Worm (Caenorhabditis elegans): ENCODE measurements around the gene vps-24.

vps-24 gene

DNA sequence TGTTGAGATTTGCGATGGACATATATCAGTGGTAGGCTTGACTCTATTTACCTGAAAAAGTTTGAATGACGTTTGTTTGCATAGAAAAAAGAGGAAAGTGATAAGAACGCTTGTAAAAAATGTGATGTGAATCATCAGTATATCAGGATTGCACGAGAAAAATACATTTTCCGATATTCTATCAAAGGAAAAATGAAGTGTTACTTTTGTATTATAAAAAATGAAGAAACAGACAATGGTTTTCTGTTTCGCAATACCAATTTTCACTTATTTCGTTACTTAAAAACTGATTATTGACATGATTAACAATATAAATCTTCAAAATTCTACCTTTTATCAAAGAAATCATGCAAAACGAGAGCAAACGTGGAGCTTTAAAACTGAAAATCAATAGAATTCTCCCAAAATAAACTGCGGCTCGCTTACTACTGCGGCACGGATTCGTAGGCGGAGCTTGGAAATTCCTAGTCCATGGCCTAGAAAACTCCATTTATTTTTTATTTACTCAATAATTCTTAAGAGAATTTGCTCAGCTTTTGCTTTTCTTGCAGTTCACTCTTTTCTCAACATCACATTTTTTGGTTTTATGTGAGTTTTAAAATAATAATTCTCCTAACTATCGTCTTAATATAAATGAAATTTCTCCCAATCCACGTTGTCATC, at the start of gene vps-24, which contains the start of gene eif-1:
vps-24 (plus strand) TSS at position 469 of the 663 bp plus-strand sequence.
eif-1 (minus strand) TSS at position 51 of the 663 bp plus-strand sequence.
- peak; percentile 18; the same call in 1 of the 2 replicates for TF ChIP-seq ceh-100 (GFP tag; IDR thresholded peaks at IDR 0.05)
- TF ChIP-seq nhr-80 (tag; optimal IDR thresholded peaks at IDR 0.05), result peak; percentile 26
- no peak for TF ChIP-seq him-1 (tag; optimal IDR thresholded peaks at IDR 0.05)
- peak; percentile 51 for TF ChIP-seq madf-6 (GFP tag; IDR thresholded peaks at IDR 0.05)
- TF ChIP-seq lin-54 (GFP tag; optimal IDR thresholded peaks at IDR 0.05), result peak; percentile 5
- peak; percentile 42 for TF ChIP-seq snpc-1.3 (tag; optimal IDR thresholded peaks at IDR 0.05; ENCODE audit: insufficient read depth)
- TF ChIP-seq nhr-27 (tag; optimal IDR thresholded peaks at IDR 0.05), result no peak
- no peak for TF ChIP-seq snpc-4 (GFP tag; optimal IDR thresholded peaks at IDR 0.05)
- peak in 2 of 4 experiments; percentile 14 for TF ChIP-seq snpc-4 (tag; optimal IDR thresholded peaks at IDR 0.05)
- peak; percentile 17 for TF ChIP-seq snpc-3.4 (tag; optimal IDR thresholded peaks at IDR 0.05)
- TF ChIP-seq cebp-1 (GFP tag; IDR thresholded peaks at IDR 0.05), result no peak
- peak; percentile 45 for TF ChIP-seq cebp-1 (tag; optimal IDR thresholded peaks at IDR 0.05)
- TF ChIP-seq attf-5 (GFP tag; optimal IDR thresholded peaks at IDR 0.05), result peak; percentile 75
- peak; percentile 7 for TF ChIP-seq unc-130 (GFP tag; optimal IDR thresholded peaks at IDR 0.05)
- TF ChIP-seq B0019.2 (GFP tag; conservative IDR thresholded peaks at IDR 0.05), result peak; percentile 56; the same call in 1 of the 2 replicates
- TF ChIP-seq dox-1 (GFP tag; IDR thresholded peaks at IDR 0.05), result peak; percentile 80
- peak; percentile 48 for TF ChIP-seq lsl-1 (GFP tag; optimal IDR thresholded peaks at IDR 0.05)
- TF ChIP-seq dpl-1 (GFP tag; optimal IDR thresholded peaks at IDR 0.05), result peak; percentile 30
- no peak; the same call in 1 of the 2 replicates for TF ChIP-seq ztf-6 (GFP tag; IDR thresholded peaks at IDR 0.05)
- TF ChIP-seq mcd-1 (GFP tag; IDR thresholded peaks at IDR 0.05), result peak; percentile 42; the same call in 1 of the 2 replicates
- TF ChIP-seq rpc-1 (optimal IDR thresholded peaks at IDR 0.05), result no peak
- TF ChIP-seq rpc-1 (tag; optimal IDR thresholded peaks at IDR 0.05), result no peak
- TF ChIP-seq F23B12.7 (tag; optimal IDR thresholded peaks at IDR 0.05; ENCODE audit: insufficient read depth), result peak; percentile 12

DNA sequence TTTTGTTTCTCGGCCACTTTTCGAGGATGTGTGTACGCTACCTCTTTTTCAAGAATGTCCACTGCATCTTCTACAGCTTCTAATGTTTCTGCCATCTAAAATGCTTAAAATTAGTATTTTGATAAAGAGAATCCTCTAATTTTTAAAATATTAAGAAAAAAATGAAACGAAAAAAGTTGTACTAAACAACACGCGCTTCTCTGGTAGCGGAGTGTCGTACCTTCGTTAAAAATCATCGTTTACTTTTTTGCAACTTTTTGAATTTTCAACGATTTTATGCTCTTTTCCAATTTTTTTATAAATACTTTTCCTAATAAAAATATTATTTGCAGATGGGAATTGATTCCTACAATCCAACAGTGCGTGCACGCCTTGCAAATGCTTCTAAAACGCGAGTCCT, 48.1 kb upstream of the vps-24 start, which contains the start of the genes gldi-11 and ZK546.2:
gldi-11 (minus strand) TSS at position 95 of the 400 bp plus-strand sequence.
ZK546.2 (plus strand) TSS at position 333 of the 400 bp plus-strand sequence.
- TF ChIP-seq F49E8.2 (tag; optimal IDR thresholded peaks at IDR 0.05; ENCODE audit: insufficient read depth), result no peak
- TF ChIP-seq aptf-2 (GFP tag; conservative IDR thresholded peaks at IDR 0.05), result no peak
- TF ChIP-seq madf-3 (GFP tag; IDR thresholded peaks at IDR 0.05), result no peak
- TF ChIP-seq ZK185.1 (tag; optimal IDR thresholded peaks at IDR 0.05; ENCODE audit: poor library complexity, severe bottlenecking), result no peak
- peak; percentile 82 for TF ChIP-seq attf-3 (GFP tag; conservative IDR thresholded peaks at IDR 0.05)

DNA sequence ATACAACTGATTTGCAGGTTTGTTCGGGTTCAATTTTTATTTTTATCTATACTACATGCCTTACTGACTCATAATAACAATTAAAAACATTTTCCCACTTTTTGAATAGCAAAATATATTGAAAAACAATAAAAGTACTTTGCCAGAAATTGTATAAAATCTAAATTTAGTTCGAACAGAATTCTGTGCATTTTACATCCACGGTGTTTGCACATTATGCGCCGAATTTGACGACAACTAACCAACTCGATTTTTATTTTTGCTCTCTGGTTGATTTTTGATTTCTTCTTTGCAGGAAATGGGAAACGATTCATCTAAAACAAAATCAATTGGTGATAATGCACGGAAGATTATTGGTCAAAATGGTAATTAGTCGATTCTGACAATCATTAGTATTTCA, 47.0 kb upstream of the vps-24 start:
- TF ChIP-seq F52B5.7 (tag; optimal IDR thresholded peaks at IDR 0.05), result no peak
- peak; percentile 23 for TF ChIP-seq ZK185.1 (tag; optimal IDR thresholded peaks at IDR 0.05; ENCODE audit: poor library complexity, severe bottlenecking)
- no peak for TF ChIP-seq mxl-1 (tag; optimal IDR thresholded peaks at IDR 0.05)

DNA sequence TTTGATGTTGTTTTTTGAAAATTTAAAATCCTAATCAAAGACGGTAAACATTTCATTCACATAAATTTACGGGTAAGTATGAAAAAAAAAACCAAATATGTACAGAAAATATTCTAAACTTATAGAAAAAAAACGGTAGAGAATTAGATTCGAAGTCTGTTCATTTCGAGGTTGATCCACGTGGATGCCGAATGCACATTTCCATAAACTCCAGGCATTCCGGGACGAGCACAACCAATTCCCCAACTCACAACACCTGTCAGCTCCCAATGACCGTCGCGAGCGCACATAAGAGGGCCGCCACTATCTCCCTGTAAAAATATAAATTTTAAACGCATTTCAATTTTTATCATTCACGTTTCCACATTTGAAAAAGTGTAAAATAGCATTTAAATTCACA, 45.7 kb upstream of the vps-24 start:
- TF ChIP-seq hrde-1 (tag; optimal IDR thresholded peaks at IDR 0.05; ENCODE audit: borderline replicate concordance) (peak; percentile 13), madf-8 (GFP tag; conservative IDR thresholded peaks at IDR 0.05) (no peak), unc-130 (GFP tag; optimal IDR thresholded peaks at IDR 0.05) (no peak), snpc-3.4 (tag; optimal IDR thresholded peaks at IDR 0.05) (peak; percentile 46), fkh-3 (tag; optimal IDR thresholded peaks at IDR 0.05) (no peak), madf-6 (GFP tag; IDR thresholded peaks at IDR 0.05) (peak; percentile 43), egl-18 (GFP tag; IDR thresholded peaks at IDR 0.05) (0 out of 2 replicates have a peak, but pooled peaks have one; percentile 54), bed-2 (GFP tag; IDR thresholded peaks at IDR 0.05) (no peak), nhr-27 (tag; optimal IDR thresholded peaks at IDR 0.05) (no peak), cebp-1 (GFP tag; IDR thresholded peaks at IDR 0.05) (no peak), cebp-1 (tag; optimal IDR thresholded peaks at IDR 0.05) (no peak), B0336.3 (GFP tag; IDR thresholded peaks at IDR 0.05) (peak; percentile 62; the same call in 1 of the 2 replicates), egrh-3 (GFP tag; IDR thresholded peaks at IDR 0.05) (no peak), nfyb-1 (GFP tag; IDR thresholded peaks at IDR 0.05) (0 out of 2 replicates have a peak, but pooled peaks have one; percentile 10), dpl-1 (GFP tag; optimal IDR thresholded peaks at IDR 0.05) (no peak), pha-4 (tag; optimal IDR thresholded peaks at IDR 0.05) (no peak), xnd-1 (tag; optimal IDR thresholded peaks at IDR 0.05) (no peak), dpff-1 (tag; optimal IDR thresholded peaks at IDR 0.05) (no peak), Y53G8AR.9 (GFP tag; conservative IDR thresholded peaks at IDR 0.05) (0 out of 2 replicates have a peak, but pooled peaks have one; percentile 47)

Data from whole organism, young adult.